Worm (Caenorhabditis elegans) whole organism, mixed stage, embryonic: ENCODE data around the gene Y73B6BL.37.

Source experiments
- ces-1 ChIP-seq: fragments of 150-350 bp; optimal IDR thresholded peaks from 2 replicates; lab custom pipeline; 2014; ENCODE audit warnings: missing biosample characterization, missing genetic modification reagents, missing genetic modification characterization
- elt-1 ChIP-seq: sonication (generic microtip); optimal IDR thresholded peaks from 2 replicates; lab custom pipeline; 2017; ENCODE audit warnings: missing genetic modification characterization, mild to moderate bottlenecking, missing compliant biosample characterization, antibody characterized with exemption, moderate library complexity, borderline replicate concordance; ENCODE audit not compliant: insufficient read depth
- mab-5 ChIP-seq: fragments of 150-350 bp; optimal IDR thresholded peaks from 2 replicates; lab custom pipeline; 2014; ENCODE audit warnings: missing biosample characterization, missing genetic modification characterization
- mep-1 ChIP-seq: fragments of 150-350 bp; optimal IDR thresholded peaks from 2 replicates; lab custom pipeline; 2017; ENCODE audit warnings: missing biosample characterization, missing genetic modification reagents, missing genetic modification characterization, inconsistent platforms
- mls-2 ChIP-seq: sonication (generic microtip); optimal IDR thresholded peaks from 2 replicates; lab custom pipeline; 2016; ENCODE audit warnings: mild to moderate bottlenecking, missing genetic modification characterization, moderate library complexity, missing compliant biosample characterization
- nhr-12 ChIP-seq: fragments of 150-350 bp; optimal IDR thresholded peaks from 2 replicates; lab custom pipeline; 2014; ENCODE audit warnings: missing biosample characterization, missing genetic modification characterization
- nhr-28 ChIP-seq: fragments of 150-350 bp; optimal IDR thresholded peaks from 2 replicates; lab custom pipeline; 2014; ENCODE audit warnings: missing biosample characterization, missing genetic modification characterization

- TF ChIP-seq mep-1 (tag; lab: Kevin White, UChicago) (no peak), ces-1 (GFP tag; lab: Kevin White, UChicago) (no peak), mab-5 (tag; lab: Kevin White, UChicago) (no peak), nhr-12 (tag; lab: Kevin White, UChicago) (no peak), mls-2 (tag; lab: Kevin White, UChicago) (no peak), nhr-28 (tag; lab: Kevin White, UChicago) (no peak), elt-1 (tag; lab: Kevin White, UChicago) (no peak)
Observed at ce11 chrIV:6522305-6522917, 35.3 kb downstream of the Y73B6BL.37 start, which contains the start of gene ddi-1.
